Fruit fly (Drosophila melanogaster) whole organism, embryonic: ENCODE measurements around the gene CG8289.
A peak's percentile ranks its signal among the peaks of the same experiment; 100 is the strongest.

Source experiments
- CG1024 ChIP-seq: fragments of 200-800 bp; sonication (Bioruptor generic); IDR thresholded peaks from 2 replicates; pipeline ENCODE4 v1.3.6; 2022; ENCODE audit warnings: missing biosample characterization, missing genetic modification characterization
- CG12391 ChIP-seq: fragments of 200-800 bp; sonication (Bioruptor generic); optimal IDR thresholded peaks from 3 replicates; lab custom pipeline; 2018; ENCODE audit warnings: missing biosample characterization, mild to moderate bottlenecking, missing genetic modification characterization, moderate library complexity
- CG13287 ChIP-seq: fragments of 200-800 bp; sonication (Bioruptor generic); IDR thresholded peaks from 2 replicates; pipeline ENCODE4 v1.3.6; 2022; ENCODE audit warnings: missing biosample characterization, missing genetic modification characterization; ENCODE audit not compliant: partially characterized antibody
- CG14965 ChIP-seq: fragments of 200-800 bp; sonication (Bioruptor generic); optimal IDR thresholded peaks from 2 replicates; lab custom pipeline; 2016; ENCODE audit warnings: missing biosample characterization, missing genetic modification characterization, borderline replicate concordance
- CG16779 ChIP-seq: fragments of 200-800 bp; sonication (Bioruptor generic); IDR thresholded peaks from 2 replicates; pipeline ENCODE4 v1.3.6; 2022; ENCODE audit warnings: missing biosample characterization, missing genetic modification characterization
- CG17361 ChIP-seq: fragments of 200-800 bp; sonication (Bioruptor generic); IDR thresholded peaks from 3 replicates; pipeline ENCODE4 v1.3.6; 2022; ENCODE audit warnings: missing biosample characterization, missing genetic modification characterization
- CG18476 ChIP-seq: fragments of 200-800 bp; sonication (Bioruptor generic); optimal IDR thresholded peaks from 2 replicates; lab custom pipeline; 2016; ENCODE audit warnings: missing biosample characterization, mild to moderate bottlenecking, missing genetic modification characterization
- CG30403 ChIP-seq: fragments of 200-800 bp; sonication (Bioruptor generic); optimal IDR thresholded peaks from 3 replicates; lab custom pipeline; 2016; ENCODE audit warnings: missing biosample characterization, missing genetic modification characterization
- CG32772 ChIP-seq: fragments of 200-800 bp; sonication (Bioruptor generic); IDR thresholded peaks from 2 replicates; pipeline ENCODE4 v1.3.6; 2022; ENCODE audit warnings: missing biosample characterization, missing genetic modification characterization
- CG3847 ChIP-seq: fragments of 200-800 bp; sonication (Bioruptor generic); IDR thresholded peaks from 2 replicates; pipeline ENCODE4 v1.3.6; 2022; ENCODE audit warnings: missing biosample characterization, missing genetic modification characterization
- CG4617 ChIP-seq: fragments of 200-800 bp; sonication (Bioruptor generic); optimal IDR thresholded peaks from 3 replicates; lab custom pipeline; 2016; ENCODE audit warnings: missing biosample characterization, missing genetic modification characterization, borderline replicate concordance
- CG6272 ChIP-seq: fragments of 200-800 bp; sonication (Bioruptor generic); IDR thresholded peaks from 2 replicates; pipeline ENCODE4 v1.3.6; 2022; ENCODE audit warnings: missing biosample characterization, missing genetic modification characterization
- CG7271 ChIP-seq: fragments of 200-800 bp; sonication (Bioruptor generic); optimal IDR thresholded peaks from 2 replicates; lab custom pipeline; 2018; ENCODE audit warnings: missing biosample characterization, mild to moderate bottlenecking, missing genetic modification characterization, moderate library complexity
- CG7556 ChIP-seq: fragments of 200-800 bp; sonication (Bioruptor generic); optimal IDR thresholded peaks from 2 replicates; lab custom pipeline; 2017; ENCODE audit warnings: missing biosample characterization, mild to moderate bottlenecking, missing genetic modification characterization
- CG8089 ChIP-seq: fragments of 200-800 bp; sonication (Bioruptor generic); optimal IDR thresholded peaks from 3 replicates; lab custom pipeline; 2016; ENCODE audit warnings: missing biosample characterization, missing genetic modification characterization
- CG8478 ChIP-seq: fragments of >200 bp; optimal IDR thresholded peaks from 2 replicates; lab custom pipeline; 2018
- CkIIα-i1 ChIP-seq: fragments of 200-800 bp; sonication (Bioruptor generic); IDR thresholded peaks from 2 replicates; pipeline ENCODE4 v1.3.6; 2022; ENCODE audit warnings: missing biosample characterization, missing genetic modification characterization
- Dfd ChIP-seq, 2 experiments: fragments of >200 bp; optimal IDR thresholded peaks; 2 replicates each; lab custom pipeline; 2017; ENCODE audit warnings: missing biosample characterization in 2 of 2, missing genetic modification characterization in 2 of 2
- Elba2 ChIP-seq: fragments of 200-800 bp; sonication (Bioruptor generic); optimal IDR thresholded peaks from 3 replicates; lab custom pipeline; 2016; ENCODE audit warnings: missing biosample characterization, missing genetic modification characterization
- Ets65A ChIP-seq: fragments of 200-800 bp; sonication (Bioruptor generic); peaks from one replicate; lab custom pipeline; 2016; ENCODE audit warnings: missing biosample characterization, missing genetic modification characterization
- H15 ChIP-seq: fragments of 200-800 bp; sonication (Bioruptor generic); IDR thresholded peaks from 3 replicates; pipeline ENCODE4 v1.3.6; 2022; ENCODE audit warnings: missing biosample characterization, missing genetic modification characterization
- HHEX ChIP-seq: fragments of 200-800 bp; sonication (Bioruptor generic); optimal IDR thresholded peaks from 3 replicates; lab custom pipeline; 2017; ENCODE audit warnings: missing biosample characterization, mild to moderate bottlenecking, missing genetic modification characterization, missing genetic modification reagents
- Hey ChIP-seq: fragments of 200-800 bp; sonication (Bioruptor generic); optimal IDR thresholded peaks from 3 replicates; lab custom pipeline; 2018; ENCODE audit warnings: missing biosample characterization, mild to moderate bottlenecking, missing genetic modification characterization
- Hmr ChIP-seq: fragments of 200-800 bp; sonication (Bioruptor generic); optimal IDR thresholded peaks from 3 replicates; lab custom pipeline; 2017; ENCODE audit warnings: mild to moderate bottlenecking, missing biosample characterization, missing genetic modification reagents, missing genetic modification characterization
- Lhr ChIP-seq: fragments of 200-800 bp; sonication (Bioruptor generic); optimal IDR thresholded peaks from 3 replicates; lab custom pipeline; 2017; ENCODE audit warnings: mild to moderate bottlenecking, missing biosample characterization, missing genetic modification reagents, missing genetic modification characterization
- Lpt ChIP-seq: fragments of >200 bp; optimal IDR thresholded peaks from 2 replicates; lab custom pipeline; 2018; ENCODE audit warnings: missing biosample characterization, missing genetic modification characterization
- Mrtf ChIP-seq: fragments of 200-800 bp; sonication (Bioruptor generic); IDR thresholded peaks from 3 replicates; pipeline ENCODE4 v1.3.6; 2022; ENCODE audit warnings: missing biosample characterization, missing genetic modification characterization
- NFAT ChIP-seq: fragments of 200-800 bp; sonication (Bioruptor generic); IDR thresholded peaks from 2 replicates; pipeline ENCODE4 v1.3.6; 2022; ENCODE audit warnings: missing biosample characterization, missing genetic modification characterization
- Pdp1 ChIP-seq, 2 experiments: fragments of 200-800 bp; sonication (Bioruptor generic); optimal IDR thresholded peaks; 3 replicates each; lab custom pipeline; 2016; ENCODE audit warnings: missing biosample characterization in 2 of 2, missing genetic modification characterization in 2 of 2, mild to moderate bottlenecking in 1 of 2, moderate library complexity in 1 of 2
- Ravus ChIP-seq: fragments of 200-800 bp; sonication (Bioruptor generic); IDR thresholded peaks from 2 replicates; pipeline ENCODE4 v1.3.6; 2022; ENCODE audit warnings: missing biosample characterization, missing genetic modification characterization
- TFAM ChIP-seq: fragments of 200-800 bp; sonication (Bioruptor generic); optimal IDR thresholded peaks from 2 replicates; lab custom pipeline; 2017; ENCODE audit warnings: missing biosample characterization, missing genetic modification characterization, inconsistent platforms
- ap ChIP-seq: fragments of 200-800 bp; sonication (Bioruptor generic); IDR thresholded peaks from 2 replicates; pipeline ENCODE4 v1.3.6; 2022; ENCODE audit warnings: missing biosample characterization, missing genetic modification characterization
- chn ChIP-seq: fragments of 200-800 bp; sonication (Bioruptor generic); optimal IDR thresholded peaks from 2 replicates; lab custom pipeline; 2016; ENCODE audit warnings: missing biosample characterization, missing genetic modification characterization
- da ChIP-seq: fragments of 200-800 bp; sonication (Bioruptor generic); optimal IDR thresholded peaks from 2 replicates; lab custom pipeline; 2016; ENCODE audit warnings: missing biosample characterization, missing genetic modification characterization
- dmrt11E ChIP-seq: fragments of 200-800 bp; sonication (Bioruptor generic); optimal IDR thresholded peaks from 3 replicates; lab custom pipeline; 2018; ENCODE audit warnings: missing biosample characterization, mild to moderate bottlenecking, missing genetic modification characterization, moderate library complexity
- dysf ChIP-seq: fragments of 200-800 bp; sonication (Bioruptor generic); IDR thresholded peaks from 3 replicates; pipeline ENCODE4 v1.3.6; 2022; ENCODE audit warnings: missing biosample characterization, missing genetic modification characterization
- emc ChIP-seq: fragments of 200-800 bp; sonication (Bioruptor generic); optimal IDR thresholded peaks from 2 replicates; lab custom pipeline; 2016; ENCODE audit warnings: missing biosample characterization, missing genetic modification characterization
- h ChIP-seq: fragments of >200 bp; optimal IDR thresholded peaks from 2 replicates; lab custom pipeline; 2017
- lab ChIP-seq: fragments of 200-800 bp; sonication (Bioruptor generic); optimal IDR thresholded peaks from 3 replicates; lab custom pipeline; 2017; ENCODE audit warnings: missing biosample characterization, missing genetic modification characterization, mild to moderate bottlenecking, moderate library complexity, missing genetic modification reagents
- lbe ChIP-seq: fragments of 200-800 bp; sonication (Bioruptor generic); optimal IDR thresholded peaks from 2 replicates; lab custom pipeline; 2016; ENCODE audit warnings: missing biosample characterization, mild to moderate bottlenecking, missing genetic modification characterization
- lola ChIP-seq, 3 experiments: fragments of >200 bp in 2 of 3; fragments of 200-800 bp in 1 of 3; sonication (Bioruptor generic) in 1 of 3; optimal IDR thresholded peaks; 2 replicates each; lab custom pipeline; 2017 to 2019; ENCODE audit warnings: missing biosample characterization in 3 of 3, missing genetic modification characterization in 3 of 3, mild to moderate bottlenecking in 1 of 3, moderate library complexity in 1 of 3
- mld ChIP-seq: fragments of 200-800 bp; sonication (Bioruptor generic); IDR thresholded peaks from 3 replicates; pipeline ENCODE4 v1.3.6; 2022; ENCODE audit warnings: missing biosample characterization, missing genetic modification characterization; ENCODE audit not compliant: partially characterized antibody
- nmo ChIP-seq: fragments of 200-800 bp; sonication (Bioruptor generic); optimal IDR thresholded peaks from 2 replicates; lab custom pipeline; 2018; ENCODE audit warnings: missing biosample characterization, mild to moderate bottlenecking, missing genetic modification characterization, moderate library complexity
- pnt ChIP-seq: fragments of 200-800 bp; sonication (Bioruptor generic); optimal IDR thresholded peaks from 3 replicates; lab custom pipeline; 2016; ENCODE audit warnings: missing biosample characterization, missing genetic modification characterization
- ranshi ChIP-seq: fragments of 200-800 bp; sonication (Bioruptor generic); IDR thresholded peaks from 2 replicates; pipeline ENCODE4 v1.3.6; 2022; ENCODE audit warnings: missing biosample characterization, missing genetic modification characterization
- sob ChIP-seq: fragments of 200-800 bp; sonication (Bioruptor generic); IDR thresholded peaks from 2 replicates; pipeline ENCODE4 v1.3.6; 2022; ENCODE audit warnings: missing biosample characterization, missing genetic modification characterization
- ssp ChIP-seq: fragments of 200-800 bp; sonication (Bioruptor generic); IDR thresholded peaks from 2 replicates; pipeline ENCODE4 v1.3.6; 2022; ENCODE audit warnings: missing biosample characterization, missing genetic modification characterization
- tin ChIP-seq: fragments of 200-800 bp; sonication (Bioruptor generic); optimal IDR thresholded peaks from 3 replicates; lab custom pipeline; 2016; ENCODE audit warnings: missing biosample characterization, missing genetic modification characterization
- vfl ChIP-seq: fragments of 200-800 bp; sonication (Bioruptor generic); optimal IDR thresholded peaks from 2 replicates; lab custom pipeline; 2016; ENCODE audit warnings: missing biosample characterization, missing genetic modification characterization
- wdn ChIP-seq: fragments of 200-800 bp; sonication (Bioruptor generic); IDR thresholded peaks from 2 replicates; pipeline ENCODE4 v1.3.6; 2022; ENCODE audit warnings: missing biosample characterization, missing genetic modification characterization
- wek ChIP-seq: fragments of 200-800 bp; sonication (Bioruptor generic); optimal IDR thresholded peaks from 3 replicates; lab custom pipeline; 2018; ENCODE audit warnings: missing biosample characterization, mild to moderate bottlenecking, missing genetic modification characterization, moderate library complexity

The CG8289 gene

DNA sequence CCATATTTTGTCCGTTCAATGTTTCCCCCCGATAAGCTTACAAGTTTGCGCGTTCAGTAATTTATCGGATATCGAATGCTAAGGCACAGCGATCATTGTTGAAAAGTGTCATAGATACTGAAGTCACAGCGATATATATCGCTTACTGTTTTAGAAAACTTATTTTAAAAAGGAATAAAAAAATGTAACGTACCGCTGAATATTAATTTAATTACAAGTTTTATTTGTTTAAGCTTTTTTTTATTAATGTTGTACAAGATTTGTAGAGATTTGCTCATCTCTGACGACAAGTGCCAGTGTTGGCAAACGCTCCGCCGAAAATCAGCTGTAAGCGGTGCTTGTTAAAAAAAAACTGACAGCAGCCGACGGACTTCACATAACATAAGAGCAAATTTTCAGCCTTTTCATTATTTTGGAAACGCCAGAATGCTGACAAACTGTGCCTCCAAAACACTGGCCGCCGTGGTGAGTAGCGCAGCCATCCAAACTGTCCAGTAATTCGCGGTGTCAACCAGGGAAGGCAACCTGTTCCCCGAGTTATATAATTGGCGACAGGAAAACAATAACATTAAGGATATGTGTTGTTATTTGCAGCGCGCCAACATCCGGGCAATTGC lies 3.7 kb downstream of the CG8289 start, which contains the start of the genes corolla and ND-24 (continued):
- TF ChIP-seq HHEX (peak; percentile 59), CG13287 (GFP tag; lab: Robert Waterston, UW) (peak; percentile 92), vfl (GFP tag; lab: Kevin White, UChicago) (peak; percentile 87), lab (no peak), dysf (GFP tag; lab: Robert Waterston, UW) (peak; percentile 83), CG14965 (GFP tag; lab: Kevin White, UChicago) (no peak), Lhr (GFP tag; lab: Kevin White, UChicago) (peak; percentile 45), CG8089 (GFP tag; lab: Kevin White, UChicago) (peak; percentile 69), lbe (peak; percentile 63), H15 (peak; percentile 86), Mrtf (peak; percentile 71), lola (GFP tag; optimal IDR thresholded peaks at IDR 0.05; lab: Kevin White, UChicago) (peak in 1 of 3 experiments; percentile 75), Ets65A (GFP tag; lab: Kevin White, UChicago) (peak; percentile 94), ap (GFP tag; lab: Robert Waterston, UW) (peak; percentile 78), CkIIα-i1 (GFP tag; lab: Robert Waterston, UW) (0 out of 2 replicates have a peak, but pooled peaks have one; percentile 13), TFAM (GFP tag; lab: Kevin White, UChicago) (no peak), Elba2 (GFP tag; lab: Kevin White, UChicago) (peak; percentile 47), Dfd (GFP tag; optimal IDR thresholded peaks at IDR 0.05; lab: Kevin White, UChicago) (no peak), ranshi (GFP tag; lab: Robert Waterston, UW) (peak; percentile 83), NFAT (GFP tag; lab: Robert Waterston, UW) (peak; percentile 81), tin (GFP tag; lab: Kevin White, UChicago) (peak; percentile 89), CG6272 (peak; percentile 91), CG4617 (GFP tag; lab: Kevin White, UChicago) (peak; percentile 76), da (peak; percentile 48), Pdp1 (GFP tag; optimal IDR thresholded peaks at IDR 0.05; lab: Kevin White, UChicago) (peak; percentile 86 to 90), emc (GFP tag; lab: Kevin White, UChicago) (peak; percentile 30), dmrt11E (tag; lab: Kevin White, UChicago) (peak; percentile 81), CG18476 (GFP tag; lab: Kevin White, UChicago) (peak; percentile 88), CG12391 (tag; lab: Kevin White, UChicago) (peak; percentile 92), CG17361 (GFP tag; lab: Robert Waterston, UW) (peak; percentile 84; the same call in 2 of the 3 replicates), mld (GFP tag; lab: Robert Waterston, UW) (no peak), CG32772 (peak; percentile 91), Ravus (peak; percentile 39; the same call in 1 of the 2 replicates), CG7271 (peak; percentile 49), CG7556 (peak; percentile 72), CG8478 (no peak), CG16779 (GFP tag; lab: Robert Waterston, UW) (peak; percentile 67; the same call in 1 of the 2 replicates), CG30403 (GFP tag; lab: Kevin White, UChicago) (peak; percentile 93), wek (GFP tag; lab: Kevin White, UChicago) (no peak), h (lab: Kevin White, UChicago) (no peak), chn (GFP tag; lab: Kevin White, UChicago) (peak; percentile 86), Hmr (GFP tag; lab: Kevin White, UChicago) (no peak), pnt (peak; percentile 83), wdn (GFP tag; lab: Robert Waterston, UW) (peak; percentile 57; the same call in 1 of the 2 replicates), CG1024 (peak; percentile 77), Hey (tag; lab: Kevin White, UChicago) (no peak), nmo (GFP tag; lab: Kevin White, UChicago) (peak; percentile 84), Lpt (GFP tag; lab: Kevin White, UChicago) (no peak), ssp (GFP tag; lab: Robert Waterston, UW) (peak; percentile 84), CG3847 (GFP tag; lab: Robert Waterston, UW) (peak; percentile 91), sob (GFP tag; lab: Robert Waterston, UW) (peak; percentile 93)
